Worm (Caenorhabditis elegans) whole organism, L3 larva: ENCODE results near the gene W07A12.8.

Experiments used
- R02D3.7 ChIP-seq: fragments of 150-350 bp; optimal IDR thresholded peaks from 2 replicates; lab custom pipeline; 2014; ENCODE audit warnings: missing biosample characterization, missing genetic modification characterization
- elt-3 ChIP-seq, 3 experiments: fragments of 150-350 bp in 1 of 3; sonication (generic microtip) in 2 of 3; optimal IDR thresholded peaks; 2 replicates in 2 of 3; 4 replicates in 1 of 3; lab custom pipeline; 2014 to 2017; ENCODE audit warnings: missing biosample characterization in 3 of 3, missing genetic modification characterization in 3 of 3
- eor-1 ChIP-seq, 2 experiments: fragments of 150-350 bp; optimal IDR thresholded peaks; 2 replicates each; lab custom pipeline; 2014 to 2018; ENCODE audit warnings: missing biosample characterization in 2 of 2, missing genetic modification characterization in 2 of 2
- fkh-10 ChIP-seq: sonication (generic microtip); optimal IDR thresholded peaks from 2 replicates; lab custom pipeline; 2017; ENCODE audit warnings: missing biosample characterization, missing genetic modification reagents, missing genetic modification characterization
- jun-1 ChIP-seq: fragments of 150-350 bp; optimal IDR thresholded peaks from 2 replicates; lab custom pipeline; 2014; ENCODE audit warnings: missing biosample characterization, missing genetic modification reagents, missing genetic modification characterization
- lin-15B ChIP-seq: fragments of 150-350 bp; optimal IDR thresholded peaks from 2 replicates; lab custom pipeline; 2014; ENCODE audit warnings: missing biosample characterization, missing genetic modification characterization
- nhr-11 ChIP-seq: fragments of 150-350 bp; optimal IDR thresholded peaks from 2 replicates; lab custom pipeline; 2014; ENCODE audit warnings: missing biosample characterization, missing genetic modification characterization
- nhr-237 ChIP-seq: fragments of 150-350 bp; optimal IDR thresholded peaks from 2 replicates; lab custom pipeline; 2014; ENCODE audit warnings: missing biosample characterization, missing genetic modification characterization
- nhr-76 ChIP-seq: fragments of 150-350 bp; sonication (generic microtip); optimal IDR thresholded peaks from 5 replicates; lab custom pipeline; 2014; ENCODE audit warnings: missing biosample characterization, missing genetic modification characterization
- nhr-77 ChIP-seq: fragments of 150-350 bp; optimal IDR thresholded peaks from 2 replicates; lab custom pipeline; 2014; ENCODE audit warnings: missing biosample characterization, missing genetic modification characterization
- snpc-4 ChIP-seq: fragments of 150-350 bp; optimal IDR thresholded peaks from 2 replicates; lab custom pipeline; 2014; ENCODE audit warnings: missing biosample characterization, missing genetic modification characterization
- tbx-2 ChIP-seq: sonication (generic microtip); optimal IDR thresholded peaks from 2 replicates; lab custom pipeline; 2016; ENCODE audit warnings: mild to moderate bottlenecking, missing genetic modification characterization, missing compliant biosample characterization
- unc-39 ChIP-seq: sonication (generic microtip); optimal IDR thresholded peaks from 4 replicates; lab custom pipeline; 2017; ENCODE audit warnings: missing biosample characterization, missing genetic modification characterization

- TF ChIP-seq R02D3.7 (tag; lab: Kevin White, UChicago) (no peak), nhr-237 (tag; lab: Kevin White, UChicago) (no peak), nhr-11 (tag; lab: Kevin White, UChicago) (no peak), lin-15B (tag; lab: Kevin White, UChicago) (no peak), tbx-2 (no peak), elt-3 (tag; optimal IDR thresholded peaks at IDR 0.05; lab: Kevin White, UChicago) (no peak), nhr-76 (tag; lab: Kevin White, UChicago) (no peak), nhr-77 (no peak), unc-39 (tag; lab: Kevin White, UChicago) (no peak), eor-1 (tag; optimal IDR thresholded peaks at IDR 0.05; lab: Kevin White, UChicago) (no peak), snpc-4 (no peak), fkh-10 (GFP tag; lab: Kevin White, UChicago) (no peak), jun-1 (tag; lab: Kevin White, UChicago) (no peak)
Measured at ce11 chrII:9194195-9194594, 28.6 kb upstream of the W07A12.8 start, which contains the start of gene twk-4.
